Worm (Caenorhabditis elegans) whole organism, L4 larva: Measurements from ENCODE around the gene sdz-28.
"Not testable (repeated sequence)": the region's sequence is repeated elsewhere in the genome, so short reads cannot be mapped to it uniquely, and the experiment has no call there.

Experiments
- F44E2.7 ChIP-seq: fragments of 200-800 bp; sonication (Bioruptor generic); IDR thresholded peaks from 2 replicates; pipeline ENCODE4 v2.1.2; 2022; ENCODE audit warnings: missing genetic modification characterization, missing compliant biosample characterization
- attf-4 ChIP-seq: sonication (generic microtip); optimal IDR thresholded peaks from 3 replicates; lab custom pipeline; 2017; ENCODE audit warnings: missing biosample characterization, missing genetic modification characterization
- ceh-44 ChIP-seq: fragments of 200-800 bp; sonication (Bioruptor generic); IDR thresholded peaks from 2 replicates; pipeline ENCODE4 v1.3.6; 2022; ENCODE audit warnings: missing genetic modification reagents, missing genetic modification characterization, missing compliant biosample characterization
- daf-8 ChIP-seq: fragments of 200-800 bp; sonication (Bioruptor generic); IDR thresholded peaks from 2 replicates; pipeline ENCODE4 v1.3.6; 2022; ENCODE audit warnings: missing genetic modification characterization, missing compliant biosample characterization
- duxl-1 ChIP-seq: sonication (generic microtip); optimal IDR thresholded peaks from 2 replicates; lab custom pipeline; 2016; ENCODE audit warnings: mild to moderate bottlenecking, missing genetic modification characterization, moderate library complexity, missing compliant biosample characterization; ENCODE audit not compliant: poor library complexity
- egl-27 ChIP-seq: sonication (generic microtip); optimal IDR thresholded peaks from 3 replicates; lab custom pipeline; 2017; ENCODE audit warnings: missing biosample characterization, missing genetic modification reagents, missing genetic modification characterization
- lir-3 ChIP-seq: sonication (generic microtip); optimal IDR thresholded peaks from 2 replicates; lab custom pipeline; 2016; ENCODE audit warnings: mild to moderate bottlenecking, missing genetic modification characterization, missing compliant biosample characterization
- nhr-25 ChIP-seq: sonication (generic microtip); optimal IDR thresholded peaks from 2 replicates; lab custom pipeline; 2017; ENCODE audit warnings: missing genetic modification characterization, mild to moderate bottlenecking, missing compliant biosample characterization, antibody characterized with exemption, moderate library complexity, borderline replicate concordance; ENCODE audit not compliant: insufficient read depth
- nhr-77 ChIP-seq: fragments of 150-350 bp; optimal IDR thresholded peaks from 2 replicates; lab custom pipeline; 2014; ENCODE audit warnings: missing biosample characterization, missing genetic modification characterization
- php-3 ChIP-seq: fragments of 200-800 bp; sonication (Bioruptor generic); IDR thresholded peaks from 2 replicates; pipeline ENCODE4 v1.3.6; 2022; ENCODE audit warnings: missing genetic modification reagents, missing genetic modification characterization, missing compliant biosample characterization
- unc-62 ChIP-seq, 3 experiments: fragments of 150-350 bp in 1 of 3; sonication (generic microtip); optimal IDR thresholded peaks in 2 of 3; peaks in 1 of 3; 1 replicate in 1 of 3; 2 replicates in 2 of 3; lab custom pipeline; 2014 to 2017; ENCODE audit warnings: missing biosample characterization in 3 of 3, missing genetic modification characterization in 3 of 3, missing genetic modification reagents in 3 of 3, missing genotype in 1 of 3
- zfp-3 ChIP-seq: fragments of 200-800 bp; sonication (Bioruptor generic); conservative IDR thresholded peaks from 2 replicates; pipeline ENCODE4 v1.3.6; 2022; ENCODE audit warnings: missing genetic modification reagents, missing genetic modification characterization, missing compliant biosample characterization
- zip-11 ChIP-seq: fragments of 200-800 bp; sonication (Bioruptor generic); IDR thresholded peaks from 2 replicates; pipeline ENCODE4 v1.3.6; 2022; ENCODE audit warnings: missing genetic modification characterization, missing compliant biosample characterization

DNA sequence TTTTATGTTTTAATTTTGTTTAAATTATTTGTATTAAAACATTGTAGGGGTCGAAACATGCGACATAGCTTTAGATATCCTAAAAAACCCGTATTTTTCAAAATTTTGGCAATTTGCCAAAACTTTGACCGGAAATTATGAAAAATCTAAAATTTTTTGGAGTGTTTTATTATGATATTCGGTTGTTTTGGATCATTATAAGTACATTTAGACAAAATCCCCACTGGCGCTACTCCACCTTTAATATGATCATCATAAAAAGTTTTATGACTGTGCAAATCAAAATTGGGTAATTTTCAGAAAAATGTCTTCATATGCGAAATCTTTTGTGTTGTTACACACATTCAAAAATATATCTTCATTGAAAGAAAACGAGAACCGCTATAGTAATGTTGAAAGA, 22.8 kb downstream of the sdz-28 start, which contains the start of gene math-18:
- not testable (repeated sequence) for TF ChIP-seq unc-62 (GFP tag; optimal IDR thresholded peaks at IDR 0.05 in 1 of 2; lab: Kevin White, UChicago); unc-62 (tag; optimal IDR thresholded peaks at IDR 0.05; lab: Kevin White, UChicago); egl-27 (tag; lab: Kevin White, UChicago); zfp-3; duxl-1 (tag; lab: Kevin White, UChicago); daf-8 (GFP tag; lab: Robert Waterston, UW); nhr-77; php-3 (GFP tag; lab: Robert Waterston, UW); nhr-25; lir-3 (tag; lab: Kevin White, UChicago); attf-4 (tag; lab: Kevin White, UChicago); zip-11 (GFP tag; lab: Robert Waterston, UW); F44E2.7 (GFP tag; lab: Robert Waterston, UW); ceh-44 (GFP tag; lab: Robert Waterston, UW)
